Fruit fly (Drosophila melanogaster) whole organism, pupa: ENCODE measurements around the gene Hsc70-4.

ENCODE experiments used
- CG12605 ChIP-seq: fragments of 200-800 bp; sonication (Bioruptor generic); IDR thresholded peaks from 2 replicates; pipeline ENCODE4 v1.3.6; 2022; ENCODE audit warnings: missing biosample characterization, missing genetic modification characterization
- CG15710 ChIP-seq: fragments of 200-800 bp; sonication (Bioruptor generic); optimal IDR thresholded peaks from 2 replicates; lab custom pipeline; 2018; ENCODE audit warnings: missing biosample characterization, mild to moderate bottlenecking, missing genetic modification characterization, moderate library complexity
- CG17806 ChIP-seq: fragments of 200-800 bp; sonication (Bioruptor generic); optimal IDR thresholded peaks from 2 replicates; lab custom pipeline; 2018; ENCODE audit warnings: missing biosample characterization, mild to moderate bottlenecking, missing genetic modification characterization, moderate library complexity
- CG32121 ChIP-seq: fragments of 200-800 bp; sonication (Bioruptor generic); IDR thresholded peaks from 2 replicates; pipeline ENCODE4 v1.3.6; 2022; ENCODE audit warnings: missing biosample characterization, missing genetic modification characterization
- CG34367 ChIP-seq: fragments of 200-800 bp; sonication (Bioruptor generic); optimal IDR thresholded peaks from 2 replicates; lab custom pipeline; 2018; ENCODE audit warnings: missing biosample characterization, mild to moderate bottlenecking, missing genetic modification characterization
- CG8159 ChIP-seq: fragments of 200-800 bp; sonication (Bioruptor generic); optimal IDR thresholded peaks from 3 replicates; lab custom pipeline; 2018; ENCODE audit warnings: missing biosample characterization, mild to moderate bottlenecking, missing genetic modification characterization, moderate library complexity
- CG9948 ChIP-seq: fragments of 200-800 bp; sonication (Bioruptor generic); optimal IDR thresholded peaks from 2 replicates; lab custom pipeline; 2018; ENCODE audit warnings: missing biosample characterization, mild to moderate bottlenecking, missing genetic modification characterization, moderate library complexity
- EcR ChIP-seq: fragments of 200-800 bp; sonication (Bioruptor generic); optimal IDR thresholded peaks from 3 replicates; lab custom pipeline; 2019; ENCODE audit warnings: missing biosample characterization, missing genetic modification characterization, mild to moderate bottlenecking, moderate library complexity, missing genetic modification reagents
- Pif1A ChIP-seq: fragments of 200-800 bp; sonication (Bioruptor generic); optimal IDR thresholded peaks from 3 replicates; lab custom pipeline; 2016; ENCODE audit warnings: missing biosample characterization, missing genetic modification characterization
- Snoo ChIP-seq: fragments of 200-800 bp; sonication (Bioruptor generic); optimal IDR thresholded peaks from 3 replicates; lab custom pipeline; 2017; ENCODE audit warnings: missing biosample characterization, mild to moderate bottlenecking, missing genetic modification characterization, inconsistent platforms
- gl ChIP-seq: fragments of 200-800 bp; sonication (Bioruptor generic); optimal IDR thresholded peaks from 2 replicates; lab custom pipeline; 2018; ENCODE audit warnings: missing biosample characterization, mild to moderate bottlenecking, missing genetic modification characterization

dm6 chr3R:15246601-15247000 lies 4.1 kb downstream of the Hsc70-4 start:
- TF ChIP-seq CG8159 (tag; lab: Kevin White, UChicago) (peak; percentile 48), CG9948 (no peak), EcR (GFP tag; lab: Kevin White, UChicago) (no peak), CG15710 (no peak), gl (no peak), CG12605 (GFP tag; lab: Robert Waterston, UW) (no peak), CG32121 (GFP tag; lab: Robert Waterston, UW) (no peak), Snoo (tag; lab: Kevin White, UChicago) (no peak), Pif1A (no peak), CG34367 (tag; lab: Kevin White, UChicago) (no peak), CG17806 (tag; lab: Kevin White, UChicago) (no peak)
